Worm (Caenorhabditis elegans): Measurements from ENCODE around the gene dpy-13.

The dpy-13 gene

ce11 chrIV:4284989-4285388 lies 49.6 kb downstream of the dpy-13 start:
- TF ChIP-seq gmeb-1 (tag; optimal IDR thresholded peaks at IDR 0.05) (peak; percentile 13), skn-1 (tag; optimal IDR thresholded peaks at IDR 0.05) (peak; percentile 8), mbf-1 (tag; optimal IDR thresholded peaks at IDR 0.05) (no peak), elt-1 (tag; optimal IDR thresholded peaks at IDR 0.05) (no peak), fos-1 (tag; optimal IDR thresholded peaks at IDR 0.05) (peak; percentile 89)
